Worm (Caenorhabditis elegans) whole organism, early embryonic: ENCODE results near the gene pgp-12.

Experiments used
- B0310.2 ChIP-seq: sonication (generic microtip); optimal IDR thresholded peaks from 2 replicates; lab custom pipeline; 2016; ENCODE audit warnings: mild to moderate bottlenecking, missing genetic modification characterization, missing compliant biosample characterization
- aly-1 ChIP-seq: sonication (generic microtip); optimal IDR thresholded peaks from 2 replicates; lab custom pipeline; 2016; ENCODE audit warnings: missing genetic modification characterization, missing compliant biosample characterization
- ama-1 ChIP-seq: fragments of 150-350 bp; optimal IDR thresholded peaks from 2 replicates; lab custom pipeline; 2014
- flt-1 ChIP-seq: fragments of 200-800 bp; sonication (Bioruptor generic); IDR thresholded peaks from 2 replicates; pipeline ENCODE4 v1.3.6; 2022; ENCODE audit warnings: missing genetic modification characterization, missing compliant biosample characterization
- tbx-11 ChIP-seq: fragments of 200-800 bp; sonication (Bioruptor generic); IDR thresholded peaks from 2 replicates; pipeline ENCODE4 v1.3.6; 2022; ENCODE audit warnings: missing genetic modification characterization, missing compliant biosample characterization

- TF ChIP-seq ama-1 (lab: Kevin White, UChicago) (no peak), tbx-11 (GFP tag; lab: Robert Waterston, UW) (no peak), aly-1 (tag; lab: Kevin White, UChicago) (no peak), flt-1 (GFP tag; lab: Robert Waterston, UW) (no peak), B0310.2 (tag; lab: Kevin White, UChicago) (no peak)
Observed at ce11 chrX:12701963-12702362, 29.6 kb upstream of the pgp-12 start, which contains the start of gene nhr-214.
